Fruit fly (Drosophila melanogaster): ENCODE data around the gene CG13445.

The CG13445 gene

DNA sequence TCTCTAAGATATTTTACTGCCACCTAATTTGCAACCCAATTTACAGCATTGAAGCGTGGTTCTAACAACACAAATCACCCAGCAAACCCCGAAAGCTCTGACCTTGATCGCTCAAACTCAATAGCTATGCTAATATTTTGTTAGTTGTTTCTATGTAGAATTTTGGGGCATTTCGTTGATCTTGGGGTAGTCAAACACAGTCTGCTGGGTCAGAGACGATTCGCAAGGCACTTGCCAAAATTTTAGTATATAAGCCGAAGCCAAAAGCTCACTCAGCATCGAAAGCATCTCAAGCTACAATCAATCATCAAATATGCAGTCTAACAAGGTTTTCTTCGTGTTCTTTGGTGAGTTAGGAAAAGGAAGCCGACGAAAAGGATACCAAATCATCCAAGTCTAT lies at the start of gene CG13445:
TSS of gene CG13445 (plus strand) at position 301 of the 400 bp plus-strand sequence.
- no peak for TF ChIP-seq acj6 (GFP tag; optimal IDR thresholded peaks at IDR 0.05)
- no peak for TF ChIP-seq CG1621 (tag; optimal IDR thresholded peaks at IDR 0.05)
- TF ChIP-seq CG34406 (GFP tag; optimal IDR thresholded peaks at IDR 0.05), result no peak
- no peak for TF ChIP-seq CG31627 (GFP tag; optimal IDR thresholded peaks at IDR 0.05)
- no peak for TF ChIP-seq CG10631 (GFP tag; optimal IDR thresholded peaks at IDR 0.05)
- no peak for TF ChIP-seq achi (GFP tag; optimal IDR thresholded peaks at IDR 0.05)
- TF ChIP-seq CG9139 (GFP tag; optimal IDR thresholded peaks at IDR 0.05), result no peak
- no peak for TF ChIP-seq CG10669 (GFP tag; optimal IDR thresholded peaks at IDR 0.05)
- TF ChIP-seq CG8319 (GFP tag; optimal IDR thresholded peaks at IDR 0.05), result no peak
- TF ChIP-seq Eip93F (GFP tag; optimal IDR thresholded peaks at IDR 0.05), result no peak
- TF ChIP-seq dac (GFP tag; optimal IDR thresholded peaks at IDR 0.05), result no peak
- no peak for TF ChIP-seq salr (GFP tag; optimal IDR thresholded peaks at IDR 0.05)
- TF ChIP-seq CG11762 (GFP tag; optimal IDR thresholded peaks at IDR 0.05; ENCODE audit: insufficient read depth), result no peak
- no peak for TF ChIP-seq CG32006 (GFP tag; optimal IDR thresholded peaks at IDR 0.05)
- TF ChIP-seq Hr39 (GFP tag; optimal IDR thresholded peaks at IDR 0.05), result no peak
- no peak for TF ChIP-seq net (GFP tag; optimal IDR thresholded peaks at IDR 0.05)
- TF ChIP-seq CG11902 (GFP tag; optimal IDR thresholded peaks at IDR 0.05), result no peak

DNA sequence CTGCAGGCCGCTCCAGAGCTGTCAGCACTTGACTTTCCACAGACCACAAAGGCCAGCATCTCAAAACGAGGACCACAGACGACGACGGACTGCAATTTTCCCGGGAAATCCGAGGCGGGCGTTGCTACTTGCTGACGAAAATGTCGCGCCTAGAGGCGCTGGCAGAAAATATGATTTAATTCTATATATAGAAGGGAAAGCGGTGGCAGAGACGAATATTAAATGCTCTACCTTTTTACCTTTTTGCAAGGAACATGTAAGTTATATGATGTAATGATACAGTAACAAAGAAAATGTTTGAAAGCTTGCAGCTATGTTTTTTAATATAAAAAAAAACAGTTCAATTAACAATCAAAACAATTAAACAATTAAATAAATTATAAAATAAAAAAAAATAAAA lies 48.8 kb upstream of the CG13445 start:
- TF ChIP-seq CG1621 (tag; optimal IDR thresholded peaks at IDR 0.05), result no peak
- TF ChIP-seq CG8319 (GFP tag; optimal IDR thresholded peaks at IDR 0.05), result no peak
- no peak for TF ChIP-seq salr (GFP tag; optimal IDR thresholded peaks at IDR 0.05)
- TF ChIP-seq fd59A (GFP tag; optimal IDR thresholded peaks at IDR 0.05), result no peak
- no peak for TF ChIP-seq Hr39 (GFP tag; optimal IDR thresholded peaks at IDR 0.05)
- TF ChIP-seq ss (GFP tag; optimal IDR thresholded peaks at IDR 0.05), result no peak
- no peak for TF ChIP-seq Smox (GFP tag; optimal IDR thresholded peaks at IDR 0.05)
- no peak for TF ChIP-seq Met (GFP tag; optimal IDR thresholded peaks at IDR 0.05)
- no peak for TF ChIP-seq Eip78C (GFP tag)
- no peak for TF ChIP-seq dsx (GFP tag; optimal IDR thresholded peaks at IDR 0.05; ENCODE audit: poor library complexity, severe bottlenecking)
- TF ChIP-seq spab (GFP tag; optimal IDR thresholded peaks at IDR 0.05), result no peak
- peak; percentile 43 for TF ChIP-seq svp (GFP tag)
- no peak for TF ChIP-seq CG16779 (tag; optimal IDR thresholded peaks at IDR 0.05)
- TF ChIP-seq CG34406 (GFP tag; optimal IDR thresholded peaks at IDR 0.05), result no peak
- 0 out of 3 replicates have a peak, but pooled peaks have one; percentile 9 for TF ChIP-seq CG6163 (GFP tag; IDR thresholded peaks at IDR 0.05)

DNA sequence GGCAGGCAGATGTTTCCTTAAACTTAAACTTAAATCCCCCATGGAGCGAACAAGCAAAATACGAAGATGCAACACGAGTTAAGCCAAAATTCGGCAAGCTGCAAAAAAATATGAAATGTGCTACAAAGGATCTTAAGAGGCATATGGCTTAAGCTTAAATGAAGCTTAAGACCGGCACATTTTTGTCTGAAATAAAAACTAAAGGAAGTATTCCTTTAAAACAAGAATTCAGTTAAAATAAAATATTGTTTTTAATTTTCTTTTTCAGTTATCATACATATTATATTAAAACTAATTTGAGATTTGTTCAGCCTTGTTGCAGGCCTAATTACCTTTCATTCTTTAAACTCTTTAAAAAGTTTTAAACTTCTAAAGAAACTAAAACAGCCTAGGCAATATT lies 47.4 kb upstream of the CG13445 start:
- peak; percentile 49 for TF ChIP-seq svp (GFP tag)
- peak; percentile 4 for TF ChIP-seq CG31627 (GFP tag; optimal IDR thresholded peaks at IDR 0.05)
- no peak for TF ChIP-seq CG4318 (GFP tag; optimal IDR thresholded peaks at IDR 0.05)
- TF ChIP-seq Sox14 (GFP tag; optimal IDR thresholded peaks at IDR 0.05), result no peak
- peak; percentile 26 for TF ChIP-seq Smox (GFP tag; optimal IDR thresholded peaks at IDR 0.05)
- TF ChIP-seq cyc (GFP tag; optimal IDR thresholded peaks at IDR 0.05), result peak; percentile 20
- TF ChIP-seq CG15336 (GFP tag; IDR thresholded peaks at IDR 0.05), result no peak
- no peak for TF ChIP-seq salr (GFP tag; optimal IDR thresholded peaks at IDR 0.05)
- peak; percentile 15 for TF ChIP-seq Blimp-1 (GFP tag; optimal IDR thresholded peaks at IDR 0.05)
- TF ChIP-seq CG8319 (GFP tag; optimal IDR thresholded peaks at IDR 0.05), result no peak
- TF ChIP-seq Eip78C (GFP tag), result peak; percentile 63
- TF ChIP-seq Eip75B (GFP tag; optimal IDR thresholded peaks at IDR 0.05), result no peak
- TF ChIP-seq net (GFP tag; optimal IDR thresholded peaks at IDR 0.05), result no peak
- TF ChIP-seq topi (GFP tag; optimal IDR thresholded peaks at IDR 0.05), result peak; percentile 25
- TF ChIP-seq achi (GFP tag; optimal IDR thresholded peaks at IDR 0.05), result no peak
- TF ChIP-seq esn (GFP tag; optimal IDR thresholded peaks at IDR 0.05), result peak; percentile 60
- TF ChIP-seq Sox102F (GFP tag; optimal IDR thresholded peaks at IDR 0.05), result no peak
- no peak for TF ChIP-seq CG6854 (GFP tag; optimal IDR thresholded peaks at IDR 0.05)
- TF ChIP-seq Ets96B (tag; optimal IDR thresholded peaks at IDR 0.05), result no peak

All from whole organism, prepupa.